Fruit fly (Drosophila melanogaster): Measurements from ENCODE around the gene Drsl2.
A peak's percentile ranks its signal among the peaks of the same experiment; 100 is the strongest.

Drsl2 gene

dm6 chr3L:3325925-3326903, 12.1 kb downstream of the Drsl2 start, which contains the start of gene Gtpx (continued):
- peak; percentile 74 to 77 for TF ChIP-seq ss (GFP tag; optimal IDR thresholded peaks at IDR 0.05)
- TF ChIP-seq CG9139 (GFP tag; optimal IDR thresholded peaks at IDR 0.05): peak; percentile 49

- TF ChIP-seq cyc (GFP tag; optimal IDR thresholded peaks at IDR 0.05): no peak
- TF ChIP-seq Gug (GFP tag; IDR thresholded peaks at IDR 0.05): no peak
- TF ChIP-seq CG32006 (GFP tag; optimal IDR thresholded peaks at IDR 0.05): no peak
- TF ChIP-seq CG3919 (GFP tag; optimal IDR thresholded peaks at IDR 0.05): no peak
- no peak for TF ChIP-seq CG10669 (GFP tag; optimal IDR thresholded peaks at IDR 0.05)
- TF ChIP-seq CG6808 (GFP tag; optimal IDR thresholded peaks at IDR 0.05): no peak
- no peak for TF ChIP-seq CG4318 (GFP tag; optimal IDR thresholded peaks at IDR 0.05)
- no peak for TF ChIP-seq CG8119 (GFP tag; IDR thresholded peaks at IDR 0.05)
- no peak for TF ChIP-seq CG9139 (GFP tag; optimal IDR thresholded peaks at IDR 0.05)
- TF ChIP-seq Ets96B (tag; optimal IDR thresholded peaks at IDR 0.05): no peak
These were observed 14.6 kb downstream of the Drsl2 start, which contains the start of gene Strip for dm6 chr3L:3328771-3329170. Gene Strip, minus strand, starts transcription at chr3L:3328871.

- TF ChIP-seq dac (GFP tag; optimal IDR thresholded peaks at IDR 0.05) (no peak), esn (GFP tag; optimal IDR thresholded peaks at IDR 0.05) (no peak), Gug (GFP tag; IDR thresholded peaks at IDR 0.05) (no peak), CG8119 (GFP tag; IDR thresholded peaks at IDR 0.05) (0 out of 3 replicates have a peak, but pooled peaks have one; percentile 3), CG8319 (GFP tag; optimal IDR thresholded peaks at IDR 0.05) (no peak), CG6163 (GFP tag; IDR thresholded peaks at IDR 0.05) (no peak), fd59A (GFP tag; optimal IDR thresholded peaks at IDR 0.05) (no peak)
These were observed 15.6 kb downstream of the Drsl2 start, which contains the start of gene CG14961 for dm6 chr3L:3329763-3330162. Gene CG14961, plus strand, starts transcription at chr3L:3330063.

- peak; percentile 21 for TF ChIP-seq esn (GFP tag; optimal IDR thresholded peaks at IDR 0.05)
- TF ChIP-seq CG11902 (GFP tag; optimal IDR thresholded peaks at IDR 0.05): no peak
- no peak for TF ChIP-seq Ets21C (GFP tag; optimal IDR thresholded peaks at IDR 0.05)
- TF ChIP-seq Gug (GFP tag; IDR thresholded peaks at IDR 0.05): no peak
- no peak for TF ChIP-seq fkh (GFP tag; optimal IDR thresholded peaks at IDR 0.05)
- no peak for TF ChIP-seq CG32006 (GFP tag; optimal IDR thresholded peaks at IDR 0.05)
These were observed 20.6 kb downstream of the Drsl2 start, which contains the start of gene CG14969 for dm6 chr3L:3334784-3335183. Gene CG14969, minus strand, starts transcription at chr3L:3334978.

dm6 chr3L:3335688-3336087, 21.5 kb downstream of the Drsl2 start, which contains the start of gene Drsl1:
Gene Drsl1, minus strand, starts transcription at chr3L:3335788.
- TF ChIP-seq dac (GFP tag; optimal IDR thresholded peaks at IDR 0.05) (no peak), ss (GFP tag; optimal IDR thresholded peaks at IDR 0.05) (no peak), eg (GFP tag; IDR thresholded peaks at IDR 0.05) (no peak), svp (GFP tag) (no peak), CG6276 (GFP tag; optimal IDR thresholded peaks at IDR 0.05) (no peak), CG3032 (tag; optimal IDR thresholded peaks at IDR 0.05) (no peak), CG7368 (GFP tag; optimal IDR thresholded peaks at IDR 0.05) (no peak), fkh (GFP tag; optimal IDR thresholded peaks at IDR 0.05) (no peak), CG6792 (GFP tag; optimal IDR thresholded peaks at IDR 0.05) (no peak), lz (GFP tag; optimal IDR thresholded peaks at IDR 0.05) (no peak), CG8319 (GFP tag; optimal IDR thresholded peaks at IDR 0.05) (no peak), CG34406 (GFP tag; optimal IDR thresholded peaks at IDR 0.05) (no peak), esn (GFP tag; optimal IDR thresholded peaks at IDR 0.05) (no peak), Sox15 (GFP tag; optimal IDR thresholded peaks at IDR 0.05) (no peak), Blimp-1 (GFP tag; optimal IDR thresholded peaks at IDR 0.05) (no peak), CG32006 (GFP tag; optimal IDR thresholded peaks at IDR 0.05) (no peak), CG16779 (tag; optimal IDR thresholded peaks at IDR 0.05) (no peak), Sox14 (GFP tag; optimal IDR thresholded peaks at IDR 0.05) (no peak)
